Fruit fly (Drosophila melanogaster): ENCODE measurements around the gene Dredd.
A peak's percentile ranks its signal among the peaks of the same experiment; 100 is the strongest.
"Not testable (repeated sequence)": the region's sequence is repeated elsewhere in the genome, so short reads cannot be mapped to it uniquely, and the experiment has no call there.

The Dredd gene

dm6 chrX:654221-654620 lies 18.9 kb upstream of the Dredd start:
- TF ChIP-seq pad (GFP tag; optimal IDR thresholded peaks at IDR 0.05) (peak; percentile 53), CG1620 (GFP tag; optimal IDR thresholded peaks at IDR 0.05) (no peak), Mnt (GFP tag; optimal IDR thresholded peaks at IDR 0.05) (peak; percentile 81), CG14711 (tag; optimal IDR thresholded peaks at IDR 0.05) (peak; percentile 43)

dm6 chrX:647056-647627 lies 11.8 kb upstream of the Dredd start, which contains the start of gene Roc1a:
Roc1a (plus strand) TSS chrX:647304.
- TF ChIP-seq Clk (GFP tag; optimal IDR thresholded peaks at IDR 0.05), result no peak
- peak; percentile 43 for TF ChIP-seq CG7101 (tag; optimal IDR thresholded peaks at IDR 0.05)
- peak; percentile 20 for TF ChIP-seq CG11617 (GFP tag; optimal IDR thresholded peaks at IDR 0.05)
- peak; percentile 5 for TF ChIP-seq Mnt (GFP tag; optimal IDR thresholded peaks at IDR 0.05)
- peak; percentile 9 for TF ChIP-seq CG1620 (GFP tag; optimal IDR thresholded peaks at IDR 0.05)
- TF ChIP-seq CG33017 (tag; optimal IDR thresholded peaks at IDR 0.05), result no peak
- peak; percentile 53 for TF ChIP-seq tj (GFP tag; optimal IDR thresholded peaks at IDR 0.05)
- TF ChIP-seq cic (GFP tag; optimal IDR thresholded peaks at IDR 0.05), result no peak
- TF ChIP-seq ovo (GFP tag; optimal IDR thresholded peaks at IDR 0.05), result peak; percentile 12
- TF ChIP-seq cnc (optimal IDR thresholded peaks at IDR 0.05), result no peak
- TF ChIP-seq toe (GFP tag; optimal IDR thresholded peaks at IDR 0.05), result no peak
- peak; percentile 34 for TF ChIP-seq bab1 (GFP tag; optimal IDR thresholded peaks at IDR 0.05)
- TF ChIP-seq kay (GFP tag; ENCODE audit: borderline replicate concordance), result no peak
- TF ChIP-seq Hr96 (GFP tag; optimal IDR thresholded peaks at IDR 0.05), result no peak
- TF ChIP-seq CG5204 (GFP tag; optimal IDR thresholded peaks at IDR 0.05), result no peak
- TF ChIP-seq pad (GFP tag; optimal IDR thresholded peaks at IDR 0.05), result peak; percentile 14

- peak; percentile 14 for TF ChIP-seq bab1 (GFP tag; optimal IDR thresholded peaks at IDR 0.05)
- TF ChIP-seq kay (GFP tag; ENCODE audit: borderline replicate concordance), result no peak
- TF ChIP-seq pad (GFP tag; optimal IDR thresholded peaks at IDR 0.05), result no peak
These were observed 11.2 kb upstream of the Dredd start for dm6 chrX:646395-647009.

- not testable (repeated sequence) for TF ChIP-seq CG5204 (GFP tag; optimal IDR thresholded peaks at IDR 0.05); cnc (optimal IDR thresholded peaks at IDR 0.05); toe (GFP tag; optimal IDR thresholded peaks at IDR 0.05)
These were observed 9.1 kb upstream of the Dredd start, which contains the start of gene CG13367 for dm6 chrX:644461-644860. CG13367 (plus strand) TSS chrX:644761.

dm6 chrX:636606-637530 lies 1.5 kb upstream of the Dredd start:
- no peak for TF ChIP-seq CG1620 (GFP tag; optimal IDR thresholded peaks at IDR 0.05)
- no peak for TF ChIP-seq kay (GFP tag; ENCODE audit: borderline replicate concordance)
- peak; percentile 78 for TF ChIP-seq tj (GFP tag; optimal IDR thresholded peaks at IDR 0.05)
- no peak for TF ChIP-seq CG7101 (tag; optimal IDR thresholded peaks at IDR 0.05)
- peak; percentile 12 for TF ChIP-seq cic (GFP tag; optimal IDR thresholded peaks at IDR 0.05)
- no peak for TF ChIP-seq CG5204 (GFP tag; optimal IDR thresholded peaks at IDR 0.05)
- no peak for TF ChIP-seq toe (GFP tag; optimal IDR thresholded peaks at IDR 0.05)
- no peak for TF ChIP-seq CG7045 (GFP tag; optimal IDR thresholded peaks at IDR 0.05)
- peak; percentile 64 for TF ChIP-seq pad (GFP tag; optimal IDR thresholded peaks at IDR 0.05)
- peak; percentile 97 for TF ChIP-seq Mnt (GFP tag; optimal IDR thresholded peaks at IDR 0.05)
- no peak for TF ChIP-seq Hr96 (GFP tag; optimal IDR thresholded peaks at IDR 0.05)
- peak; percentile 74 for TF ChIP-seq ovo (GFP tag; optimal IDR thresholded peaks at IDR 0.05)

- TF ChIP-seq Clk (GFP tag; optimal IDR thresholded peaks at IDR 0.05), result no peak
- TF ChIP-seq cnc (optimal IDR thresholded peaks at IDR 0.05), result no peak
- TF ChIP-seq toe (GFP tag; optimal IDR thresholded peaks at IDR 0.05), result no peak
- peak; percentile 93 for TF ChIP-seq CG11617 (GFP tag; optimal IDR thresholded peaks at IDR 0.05)
- TF ChIP-seq Hr96 (GFP tag; optimal IDR thresholded peaks at IDR 0.05), result no peak
- TF ChIP-seq CG1620 (GFP tag; optimal IDR thresholded peaks at IDR 0.05), result peak; percentile 86
- TF ChIP-seq Mnt (GFP tag; optimal IDR thresholded peaks at IDR 0.05), result peak; percentile 97
- TF ChIP-seq ovo (GFP tag; optimal IDR thresholded peaks at IDR 0.05), result peak; percentile 89
- TF ChIP-seq Crg-1 (GFP tag; optimal IDR thresholded peaks at IDR 0.05), result peak; percentile 90
- peak; percentile 30 for TF ChIP-seq CG7045 (GFP tag; optimal IDR thresholded peaks at IDR 0.05)
- TF ChIP-seq CG12768 (GFP tag; optimal IDR thresholded peaks at IDR 0.05), result peak; percentile 45
- TF ChIP-seq bab1 (GFP tag; optimal IDR thresholded peaks at IDR 0.05), result peak; percentile 80
- TF ChIP-seq kay (GFP tag; ENCODE audit: borderline replicate concordance), result no peak
- peak; percentile 88 for TF ChIP-seq CG7101 (tag; optimal IDR thresholded peaks at IDR 0.05)
- no peak for TF ChIP-seq CG5204 (GFP tag; optimal IDR thresholded peaks at IDR 0.05)
- peak; percentile 81 for TF ChIP-seq pad (GFP tag; optimal IDR thresholded peaks at IDR 0.05)
- peak; percentile 69 for TF ChIP-seq CG14711 (tag; optimal IDR thresholded peaks at IDR 0.05)
- peak; percentile 26 for TF ChIP-seq CG33017 (tag; optimal IDR thresholded peaks at IDR 0.05)
- TF ChIP-seq tj (GFP tag; optimal IDR thresholded peaks at IDR 0.05), result peak; percentile 94
- TF ChIP-seq cic (GFP tag; optimal IDR thresholded peaks at IDR 0.05), result peak; percentile 33
These were observed 6.0 kb downstream of the Dredd start, which contains the start of the genes RpL36 and Mybbp1A for dm6 chrX:629239-629821. RpL36 (minus strand) TSS chrX:629483. Mybbp1A (plus strand) TSS chrX:629773.

Data from whole organism, adult.